Fruit fly (Drosophila melanogaster): ENCODE results near the gene CG8065.

DNA sequence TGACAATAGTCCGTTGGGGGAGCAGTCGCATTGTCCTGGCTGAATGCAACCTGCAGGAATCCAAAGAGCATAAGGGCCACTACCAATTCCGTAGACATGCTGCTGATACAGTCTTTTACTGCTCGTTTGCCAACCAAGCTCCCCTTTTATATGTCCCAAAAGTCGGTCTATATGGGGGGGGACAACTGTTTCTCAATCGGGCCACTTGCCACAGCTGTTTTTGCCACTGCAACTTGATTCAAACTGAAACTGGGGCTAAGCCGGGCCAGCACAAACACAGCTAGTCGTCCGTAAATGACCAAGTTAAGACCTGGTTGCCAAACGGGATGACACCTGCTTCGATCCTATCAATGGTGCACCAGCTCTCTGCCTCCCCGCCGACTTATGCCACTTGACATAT lies 48.5 kb upstream of the CG8065 start, which contains the start of gene CG6628:
- TF ChIP-seq psq (optimal IDR thresholded peaks at IDR 0.05) (no peak), h (optimal IDR thresholded peaks at IDR 0.05) (no peak), ttk (optimal IDR thresholded peaks at IDR 0.05) (no peak), Sin3A (optimal IDR thresholded peaks at IDR 0.05) (no peak)

Data from Kc167 (cell line).